Fruit fly (Drosophila melanogaster): ENCODE results near the gene Rpn2.
A peak's percentile ranks its signal among the peaks of the same experiment; 100 is the strongest.

Rpn2 gene

dm6 chr3R:29139767-29140755 is 13.3 kb upstream of the Rpn2 start:
- TF ChIP-seq tj (GFP tag; optimal IDR thresholded peaks at IDR 0.05) (no peak), CG5204 (GFP tag; optimal IDR thresholded peaks at IDR 0.05) (no peak), CG7045 (GFP tag; optimal IDR thresholded peaks at IDR 0.05) (no peak), kay (GFP tag; ENCODE audit: borderline replicate concordance) (no peak), CG7101 (tag; optimal IDR thresholded peaks at IDR 0.05) (no peak)

DNA sequence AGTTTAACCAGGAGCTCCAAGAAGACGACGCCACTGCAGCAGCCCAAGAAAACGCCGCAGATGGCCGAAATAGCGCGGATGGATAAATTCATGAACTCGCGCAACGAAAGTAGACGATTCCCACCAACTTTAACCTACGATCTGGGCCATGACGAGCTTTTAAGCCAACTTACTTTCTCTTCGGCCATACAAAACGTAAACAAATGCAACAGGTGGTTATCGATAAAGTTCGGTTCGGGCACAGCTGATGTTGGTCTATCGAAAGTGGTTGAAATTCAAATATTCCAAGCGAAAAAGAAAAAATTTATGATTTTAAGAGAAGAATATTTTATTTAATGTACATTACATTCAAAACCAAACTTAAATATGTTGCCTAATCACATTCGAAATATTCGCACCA is 6.6 kb upstream of the Rpn2 start, which contains the start of gene CG14511:
Gene CG14511, minus strand, starts transcription at position 184 of the 400 bp plus-strand sequence.
- TF ChIP-seq Clk (GFP tag; optimal IDR thresholded peaks at IDR 0.05) (no peak), Hr96 (GFP tag; optimal IDR thresholded peaks at IDR 0.05) (no peak), bab1 (GFP tag; optimal IDR thresholded peaks at IDR 0.05) (peak; percentile 27), CG33017 (tag; optimal IDR thresholded peaks at IDR 0.05) (no peak)

dm6 chr3R:29148072-29148471 is 5.3 kb upstream of the Rpn2 start, which contains the start of the genes CG11882 and Pglym78:
Gene CG11882, minus strand, starts transcription at chr3R:29148172.
Gene Pglym78, plus strand, starts transcription at chr3R:29148248.
- no peak for TF ChIP-seq Clk (GFP tag; optimal IDR thresholded peaks at IDR 0.05)
- TF ChIP-seq bab1 (GFP tag; optimal IDR thresholded peaks at IDR 0.05) = peak; percentile 79
- TF ChIP-seq CG12768 (GFP tag; optimal IDR thresholded peaks at IDR 0.05) = peak; percentile 71
- TF ChIP-seq CG14711 (tag; optimal IDR thresholded peaks at IDR 0.05) = no peak
- TF ChIP-seq CG7101 (tag; optimal IDR thresholded peaks at IDR 0.05) = peak; percentile 66
- TF ChIP-seq Mnt (GFP tag; optimal IDR thresholded peaks at IDR 0.05) = peak; percentile 62
- TF ChIP-seq Hr96 (GFP tag; optimal IDR thresholded peaks at IDR 0.05) = no peak
- TF ChIP-seq CG11617 (GFP tag; optimal IDR thresholded peaks at IDR 0.05) = peak; percentile 30
- peak; percentile 59 for TF ChIP-seq cic (GFP tag; optimal IDR thresholded peaks at IDR 0.05)
- peak; percentile 3 for TF ChIP-seq CG7045 (GFP tag; optimal IDR thresholded peaks at IDR 0.05)
- no peak for TF ChIP-seq Crg-1 (GFP tag; optimal IDR thresholded peaks at IDR 0.05)
- TF ChIP-seq tj (GFP tag; optimal IDR thresholded peaks at IDR 0.05) = peak; percentile 0
- TF ChIP-seq kay (GFP tag; ENCODE audit: borderline replicate concordance) = no peak
- TF ChIP-seq CG5204 (GFP tag; optimal IDR thresholded peaks at IDR 0.05) = no peak
- peak; percentile 47 for TF ChIP-seq CG33017 (tag; optimal IDR thresholded peaks at IDR 0.05)
- TF ChIP-seq cnc (optimal IDR thresholded peaks at IDR 0.05) = no peak
- TF ChIP-seq toe (GFP tag; optimal IDR thresholded peaks at IDR 0.05) = no peak
- peak; percentile 61 for TF ChIP-seq pad (GFP tag; optimal IDR thresholded peaks at IDR 0.05)
- TF ChIP-seq CG1620 (GFP tag; optimal IDR thresholded peaks at IDR 0.05) = peak; percentile 73
- TF ChIP-seq ovo (GFP tag; optimal IDR thresholded peaks at IDR 0.05) = peak; percentile 24

DNA sequence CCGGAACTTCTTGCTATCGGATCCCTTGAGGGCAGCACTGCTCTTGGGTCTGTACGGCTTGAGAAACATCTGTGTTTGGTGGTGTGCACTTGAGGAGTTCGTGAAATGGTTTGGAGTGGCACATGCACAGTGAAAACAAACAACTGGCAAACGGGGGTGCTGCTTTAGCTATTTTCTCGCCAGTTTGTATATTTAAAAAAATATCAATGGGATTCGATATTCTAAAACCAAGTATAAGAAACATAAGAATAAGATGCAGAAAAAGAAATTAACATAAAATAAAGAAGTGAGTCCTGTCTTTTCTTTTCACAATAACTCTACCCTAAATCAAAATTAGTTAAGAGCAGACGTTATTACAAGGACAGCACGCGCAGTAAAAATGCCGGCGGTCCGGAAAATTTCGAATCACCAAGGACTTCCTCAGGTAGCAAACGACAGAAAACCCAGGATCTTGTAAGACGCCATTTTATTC is 1.7 kb upstream of the Rpn2 start, which contains the start of gene eIF2D:
Gene eIF2D, minus strand, starts transcription at position 174 of the 472 bp plus-strand sequence.
- no peak for TF ChIP-seq cic (GFP tag; optimal IDR thresholded peaks at IDR 0.05)
- TF ChIP-seq toe (GFP tag; optimal IDR thresholded peaks at IDR 0.05) = no peak
- TF ChIP-seq tj (GFP tag; optimal IDR thresholded peaks at IDR 0.05) = no peak
- peak; percentile 58 for TF ChIP-seq CG14711 (tag; optimal IDR thresholded peaks at IDR 0.05)
- peak; percentile 58 for TF ChIP-seq CG11617 (GFP tag; optimal IDR thresholded peaks at IDR 0.05)
- peak; percentile 29 for TF ChIP-seq Crg-1 (GFP tag; optimal IDR thresholded peaks at IDR 0.05)
- peak; percentile 33 for TF ChIP-seq Hr96 (GFP tag; optimal IDR thresholded peaks at IDR 0.05)
- TF ChIP-seq cnc (optimal IDR thresholded peaks at IDR 0.05) = no peak
- TF ChIP-seq bab1 (GFP tag; optimal IDR thresholded peaks at IDR 0.05) = peak; percentile 77
- TF ChIP-seq Clk (GFP tag; optimal IDR thresholded peaks at IDR 0.05) = no peak
- TF ChIP-seq CG33017 (tag; optimal IDR thresholded peaks at IDR 0.05) = peak; percentile 54
- no peak for TF ChIP-seq kay (GFP tag; ENCODE audit: borderline replicate concordance)
- TF ChIP-seq ovo (GFP tag; optimal IDR thresholded peaks at IDR 0.05) = no peak
- peak; percentile 34 for TF ChIP-seq CG7045 (GFP tag; optimal IDR thresholded peaks at IDR 0.05)
- TF ChIP-seq pad (GFP tag; optimal IDR thresholded peaks at IDR 0.05) = peak; percentile 21
- TF ChIP-seq CG12768 (GFP tag; optimal IDR thresholded peaks at IDR 0.05) = peak; percentile 58
- TF ChIP-seq CG1620 (GFP tag; optimal IDR thresholded peaks at IDR 0.05) = no peak
- TF ChIP-seq CG5204 (GFP tag; optimal IDR thresholded peaks at IDR 0.05) = no peak
- TF ChIP-seq Mnt (GFP tag; optimal IDR thresholded peaks at IDR 0.05) = peak; percentile 62
- peak; percentile 58 for TF ChIP-seq CG7101 (tag; optimal IDR thresholded peaks at IDR 0.05)

DNA sequence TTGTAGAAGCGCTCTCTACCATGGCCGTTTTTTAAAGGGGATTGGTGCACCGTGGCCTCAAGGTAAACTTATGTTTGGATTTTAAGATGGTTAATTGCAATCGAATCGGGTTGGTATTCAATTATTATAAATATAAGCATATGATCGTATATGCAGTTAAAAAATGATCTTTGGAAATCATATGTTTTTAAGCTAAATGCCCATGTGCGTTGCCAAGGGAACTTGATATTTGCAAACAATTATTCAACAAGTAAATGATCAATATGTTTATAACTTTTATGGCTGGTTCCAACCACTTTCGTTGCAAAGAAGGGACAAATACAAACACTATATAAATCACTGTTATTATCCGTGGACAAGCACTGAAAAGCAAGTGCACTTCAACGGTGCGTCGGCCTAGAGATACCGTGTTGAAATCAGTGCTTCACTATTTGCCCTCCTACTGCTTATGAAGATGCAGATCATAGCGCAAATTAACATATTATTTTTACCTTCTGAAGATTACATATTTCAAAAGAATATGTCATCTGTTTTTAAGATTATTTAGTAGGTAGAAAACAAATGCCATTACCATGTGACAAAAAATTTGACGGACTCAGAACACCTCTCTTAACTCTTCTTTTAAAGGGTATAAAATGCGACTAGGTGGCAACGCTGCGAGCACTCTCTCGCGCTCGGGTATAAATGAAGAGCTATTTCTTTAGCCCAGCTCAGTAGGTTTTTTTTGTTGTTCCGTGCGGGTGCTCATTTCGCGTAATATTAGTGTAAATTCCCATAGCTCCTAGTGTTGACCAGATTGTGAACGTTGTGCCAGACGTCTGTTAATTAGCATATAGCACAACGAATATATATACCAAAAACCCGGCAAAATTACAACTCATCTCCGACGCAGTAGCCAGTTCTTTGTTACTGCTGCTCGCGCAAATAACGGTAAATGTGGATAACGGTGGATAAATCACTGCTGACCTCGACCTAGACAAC is 4.4 kb downstream of the Rpn2 start, which contains the start of gene rdog:
Gene rdog, plus strand, starts transcription at position 705 of the 981 bp plus-strand sequence.
- TF ChIP-seq Crg-1 (GFP tag; optimal IDR thresholded peaks at IDR 0.05) (peak; percentile 65), CG1620 (GFP tag; optimal IDR thresholded peaks at IDR 0.05) (peak; percentile 62), CG33017 (tag; optimal IDR thresholded peaks at IDR 0.05) (peak; percentile 77), cnc (optimal IDR thresholded peaks at IDR 0.05) (peak in 1 of 2 experiments; percentile 10), CG7045 (GFP tag; optimal IDR thresholded peaks at IDR 0.05) (peak; percentile 82), kay (GFP tag; ENCODE audit: borderline replicate concordance) (no peak), Hr96 (GFP tag; optimal IDR thresholded peaks at IDR 0.05) (peak; percentile 89), tj (GFP tag; optimal IDR thresholded peaks at IDR 0.05) (peak; percentile 59), pad (GFP tag; optimal IDR thresholded peaks at IDR 0.05) (peak; percentile 73), CG12768 (GFP tag; optimal IDR thresholded peaks at IDR 0.05) (peak; percentile 86), bab1 (GFP tag; optimal IDR thresholded peaks at IDR 0.05) (peak; percentile 80), CG7101 (tag; optimal IDR thresholded peaks at IDR 0.05) (peak; percentile 80), Mnt (GFP tag; optimal IDR thresholded peaks at IDR 0.05) (peak; percentile 71), cic (GFP tag; optimal IDR thresholded peaks at IDR 0.05) (peak; percentile 74), ovo (GFP tag; optimal IDR thresholded peaks at IDR 0.05) (peak; percentile 97), Clk (GFP tag; optimal IDR thresholded peaks at IDR 0.05) (peak; percentile 53), toe (GFP tag; optimal IDR thresholded peaks at IDR 0.05) (no peak), CG11617 (GFP tag; optimal IDR thresholded peaks at IDR 0.05) (peak; percentile 92), CG14711 (tag; optimal IDR thresholded peaks at IDR 0.05) (peak; percentile 63), CG5204 (GFP tag; optimal IDR thresholded peaks at IDR 0.05) (no peak)
